Worm (Caenorhabditis elegans): ENCODE results near the gene C37C3.1.

ce11 chrV:7888036-7888435, 30.3 kb downstream of the C37C3.1 start:
- TF ChIP-seq unc-42 (tag; optimal IDR thresholded peaks at IDR 0.05) (no peak), ceh-2 (tag; optimal IDR thresholded peaks at IDR 0.05) (no peak), K02D7.2 (tag; optimal IDR thresholded peaks at IDR 0.05) (no peak), tbx-2 (tag; optimal IDR thresholded peaks at IDR 0.05) (no peak), elt-2 (tag; optimal IDR thresholded peaks at IDR 0.05) (no peak), elt-4 (tag; optimal IDR thresholded peaks at IDR 0.05) (no peak), ceh-19 (GFP tag; optimal IDR thresholded peaks at IDR 0.05) (no peak), pax-1 (tag; optimal IDR thresholded peaks at IDR 0.05) (no peak), pag-3 (tag; optimal IDR thresholded peaks at IDR 0.05; ENCODE audit: borderline replicate concordance) (no peak), ama-1 (optimal IDR thresholded peaks at IDR 0.05) (no peak), ceh-18 (tag; optimal IDR thresholded peaks at IDR 0.05) (no peak), lin-11 (tag; optimal IDR thresholded peaks at IDR 0.05) (no peak)

Data from whole organism, late embryonic.